Fruit fly (Drosophila melanogaster): ENCODE measurements around the gene MED25.

DNA sequence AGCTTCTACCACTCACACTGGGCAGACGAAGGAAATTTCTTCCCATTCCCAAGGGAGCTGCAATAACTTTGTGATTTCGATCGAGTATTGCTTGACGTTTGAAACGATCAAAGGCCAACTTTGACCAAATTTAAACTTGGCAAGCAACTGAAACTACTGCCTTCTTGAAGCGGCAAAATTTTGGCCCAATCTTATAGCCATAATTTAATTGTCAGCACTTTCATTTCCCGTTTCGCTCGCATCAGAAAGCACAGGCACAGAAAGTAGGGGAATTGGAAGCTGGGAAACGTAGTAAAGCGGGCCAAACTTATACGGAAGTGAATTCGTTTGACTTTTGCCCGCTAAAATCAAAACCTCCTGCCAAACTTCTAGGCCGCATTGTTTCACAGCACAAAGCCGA lies 50.9 kb downstream of the MED25 start, which contains the start of gene CG4390:
- TF ChIP-seq h (optimal IDR thresholded peaks at IDR 0.05) (no peak), psq (optimal IDR thresholded peaks at IDR 0.05) (no peak)

All from Kc167 (cell line).